Worm (Caenorhabditis elegans) whole organism, mixed stage, embryonic: ENCODE measurements around the gene C04H5.7.

Experiments used
- blmp-1 ChIP-seq: fragments of 150-350 bp; optimal IDR thresholded peaks from 2 replicates; lab custom pipeline; 2014; ENCODE audit warnings: missing biosample characterization, missing genetic modification characterization
- ces-1 ChIP-seq: fragments of 150-350 bp; optimal IDR thresholded peaks from 2 replicates; lab custom pipeline; 2014; ENCODE audit warnings: missing biosample characterization, missing genetic modification reagents, missing genetic modification characterization
- elt-3 ChIP-seq: fragments of 150-350 bp; optimal IDR thresholded peaks from 2 replicates; lab custom pipeline; 2014; ENCODE audit warnings: missing biosample characterization, missing genetic modification characterization
- lin-13 ChIP-seq: fragments of 150-350 bp; optimal IDR thresholded peaks from 2 replicates; lab custom pipeline; 2014; ENCODE audit warnings: missing biosample characterization, missing genetic modification characterization
- lsy-2 ChIP-seq: fragments of 150-350 bp; optimal IDR thresholded peaks from 2 replicates; lab custom pipeline; 2014; ENCODE audit warnings: missing biosample characterization, missing genetic modification characterization
- mep-1 ChIP-seq: fragments of 150-350 bp; optimal IDR thresholded peaks from 2 replicates; lab custom pipeline; 2017; ENCODE audit warnings: missing biosample characterization, missing genetic modification reagents, missing genetic modification characterization, inconsistent platforms
- nhr-12 ChIP-seq: fragments of 150-350 bp; optimal IDR thresholded peaks from 2 replicates; lab custom pipeline; 2014; ENCODE audit warnings: missing biosample characterization, missing genetic modification characterization
- nhr-237 ChIP-seq: fragments of 150-350 bp; optimal IDR thresholded peaks from 2 replicates; lab custom pipeline; 2014; ENCODE audit warnings: missing biosample characterization, missing genetic modification characterization
- nhr-28 ChIP-seq: fragments of 150-350 bp; optimal IDR thresholded peaks from 2 replicates; lab custom pipeline; 2014; ENCODE audit warnings: missing biosample characterization, missing genetic modification characterization
- nhr-76 ChIP-seq: sonication (generic microtip); optimal IDR thresholded peaks from 2 replicates; lab custom pipeline; 2017; ENCODE audit warnings: missing biosample characterization, missing genetic modification characterization
- pha-4 ChIP-seq: fragments of 150-350 bp; optimal IDR thresholded peaks from 2 replicates; lab custom pipeline; 2018; ENCODE audit warnings: missing biosample characterization, missing genetic modification reagents, missing genetic modification characterization
- snpc-4 ChIP-seq: fragments of 150-350 bp; optimal IDR thresholded peaks from 2 replicates; lab custom pipeline; 2014; ENCODE audit warnings: missing biosample characterization, missing genetic modification characterization
- unc-39 ChIP-seq: fragments of 150-350 bp; optimal IDR thresholded peaks from 2 replicates; lab custom pipeline; 2014; ENCODE audit warnings: missing biosample characterization, missing genetic modification characterization

DNA sequence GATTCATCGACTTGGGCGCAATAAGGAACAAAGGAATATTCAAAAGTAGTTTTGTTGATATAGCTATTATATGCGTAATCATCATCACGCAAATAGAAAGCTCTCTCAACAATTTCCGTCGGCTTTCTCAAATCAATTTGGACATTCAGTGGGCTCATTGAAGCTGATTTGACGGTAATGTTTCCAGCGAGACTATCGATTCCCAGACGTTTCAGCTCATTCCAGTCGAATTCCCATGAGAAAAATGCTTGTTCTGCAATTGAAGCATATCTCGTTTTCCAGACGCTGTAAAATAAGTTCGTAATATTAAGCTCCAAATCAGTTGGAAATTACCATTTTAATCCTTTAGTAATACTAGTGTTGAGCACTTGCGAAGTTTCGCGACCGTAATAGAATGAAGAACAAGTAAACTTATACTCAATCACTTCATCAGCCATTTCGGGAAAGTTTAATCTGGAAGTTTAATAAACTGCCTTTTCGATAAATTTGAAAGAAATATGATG lies 14.6 kb upstream of the C04H5.7 start, which contains the start of gene btb-20:
- TF ChIP-seq unc-39 (tag; lab: Kevin White, UChicago) (no peak), mep-1 (tag; lab: Kevin White, UChicago) (no peak), nhr-28 (no peak), nhr-237 (tag; lab: Kevin White, UChicago) (no peak), nhr-12 (tag; lab: Kevin White, UChicago) (no peak), ces-1 (GFP tag; lab: Kevin White, UChicago) (no peak), pha-4 (no peak), blmp-1 (tag; lab: Kevin White, UChicago) (no peak), snpc-4 (tag; lab: Kevin White, UChicago) (no peak), lsy-2 (no peak), elt-3 (tag; lab: Kevin White, UChicago) (no peak), lin-13 (tag; lab: Kevin White, UChicago) (no peak), nhr-76 (tag; lab: Kevin White, UChicago) (no peak)
